Fruit fly (Drosophila melanogaster): ENCODE data around the gene CG43394.

dm6 chr2L:8161994-8162306 lies 16.4 kb downstream of the CG43394 start:
- TF ChIP-seq psq (GFP tag; optimal IDR thresholded peaks at IDR 0.05) (no peak), odd (GFP tag; optimal IDR thresholded peaks at IDR 0.05) (no peak), NC2α (GFP tag; optimal IDR thresholded peaks at IDR 0.05) (no peak), CG10274 (GFP tag; optimal IDR thresholded peaks at IDR 0.05) (no peak)

Data from whole organism, embryonic.